Worm (Caenorhabditis elegans) whole organism, L3 larva: ENCODE measurements around the gene snt-5.

Experiments used
- R02D3.7 ChIP-seq: fragments of 150-350 bp; optimal IDR thresholded peaks from 2 replicates; lab custom pipeline; 2014; ENCODE audit warnings: missing biosample characterization, missing genetic modification characterization
- aly-2 ChIP-seq: fragments of 150-350 bp; optimal IDR thresholded peaks from 2 replicates; lab custom pipeline; 2014; ENCODE audit warnings: missing biosample characterization, missing genetic modification characterization
- ceh-28 ChIP-seq: fragments of 150-350 bp; optimal IDR thresholded peaks from 2 replicates; lab custom pipeline; 2014; ENCODE audit warnings: missing biosample characterization, missing genetic modification reagents, missing genetic modification characterization
- egl-5 ChIP-seq: fragments of 150-350 bp; optimal IDR thresholded peaks from 2 replicates; lab custom pipeline; 2017; ENCODE audit warnings: missing biosample characterization, missing genetic modification reagents, missing genetic modification characterization, inconsistent platforms
- elt-2 ChIP-seq: sonication (generic microtip); optimal IDR thresholded peaks from 2 replicates; lab custom pipeline; 2016; ENCODE audit warnings: missing genetic modification reagents, mild to moderate bottlenecking, missing genetic modification characterization, missing compliant biosample characterization
- elt-3 ChIP-seq, 3 experiments: fragments of 150-350 bp in 1 of 3; sonication (generic microtip) in 2 of 3; optimal IDR thresholded peaks; 2 replicates in 2 of 3; 4 replicates in 1 of 3; lab custom pipeline; 2014 to 2017; ENCODE audit warnings: missing biosample characterization in 3 of 3, missing genetic modification characterization in 3 of 3
- eor-1 ChIP-seq, 2 experiments: fragments of 150-350 bp; optimal IDR thresholded peaks; 2 replicates each; lab custom pipeline; 2014 to 2018; ENCODE audit warnings: missing biosample characterization in 2 of 2, missing genetic modification characterization in 2 of 2
- fkh-2 ChIP-seq: fragments of 150-350 bp; optimal IDR thresholded peaks from 2 replicates; lab custom pipeline; 2014; ENCODE audit warnings: missing biosample characterization, missing genetic modification reagents, missing genetic modification characterization
- hmg-11 ChIP-seq: sonication (generic microtip); optimal IDR thresholded peaks from 2 replicates; lab custom pipeline; 2016; ENCODE audit warnings: missing genetic modification characterization, missing compliant biosample characterization
- jun-1 ChIP-seq: fragments of 150-350 bp; optimal IDR thresholded peaks from 2 replicates; lab custom pipeline; 2014; ENCODE audit warnings: missing biosample characterization, missing genetic modification reagents, missing genetic modification characterization
- lin-15B ChIP-seq: fragments of 150-350 bp; optimal IDR thresholded peaks from 2 replicates; lab custom pipeline; 2014; ENCODE audit warnings: missing biosample characterization, missing genetic modification characterization
- lin-39 ChIP-seq: fragments of 150-350 bp; optimal IDR thresholded peaks from 2 replicates; lab custom pipeline; 2018; ENCODE audit warnings: missing biosample characterization, missing genetic modification reagents, missing genetic modification characterization
- lsy-12 ChIP-seq: sonication (generic microtip); optimal IDR thresholded peaks from 2 replicates; lab custom pipeline; 2016; ENCODE audit warnings: mild to moderate bottlenecking, missing genetic modification characterization, missing compliant biosample characterization
- mdl-1 ChIP-seq: fragments of 150-350 bp; optimal IDR thresholded peaks from 2 replicates; lab custom pipeline; 2014; ENCODE audit warnings: missing biosample characterization, missing genetic modification characterization
- mml-1 ChIP-seq: fragments of 150-350 bp; sonication (generic microtip); optimal IDR thresholded peaks from 3 replicates; lab custom pipeline; 2014; ENCODE audit warnings: missing biosample characterization, missing genetic modification characterization
- nfya-1 ChIP-seq: sonication (generic microtip); optimal IDR thresholded peaks from 2 replicates; lab custom pipeline; 2017; ENCODE audit warnings: missing genetic modification characterization, mild to moderate bottlenecking, missing compliant biosample characterization, antibody characterized with exemption, moderate library complexity; ENCODE audit not compliant: insufficient read depth
- nhr-237 ChIP-seq: fragments of 150-350 bp; optimal IDR thresholded peaks from 2 replicates; lab custom pipeline; 2014; ENCODE audit warnings: missing biosample characterization, missing genetic modification characterization
- nhr-25 ChIP-seq: sonication (generic microtip); optimal IDR thresholded peaks from 2 replicates; lab custom pipeline; 2017; ENCODE audit warnings: missing biosample characterization, missing genetic modification characterization
- nhr-28 ChIP-seq: fragments of 150-350 bp; optimal IDR thresholded peaks from 2 replicates; lab custom pipeline; 2014; ENCODE audit warnings: missing biosample characterization, missing genetic modification characterization
- nhr-67 ChIP-seq: fragments of 150-350 bp; optimal IDR thresholded peaks from 2 replicates; lab custom pipeline; 2014; ENCODE audit warnings: missing biosample characterization, missing genetic modification characterization
- nhr-77 ChIP-seq: fragments of 150-350 bp; optimal IDR thresholded peaks from 2 replicates; lab custom pipeline; 2014; ENCODE audit warnings: missing biosample characterization, missing genetic modification characterization
- pha-4 ChIP-seq: fragments of 150-350 bp; optimal IDR thresholded peaks from 2 replicates; lab custom pipeline; 2014; ENCODE audit warnings: missing biosample characterization, missing genetic modification reagents, missing genetic modification characterization
- pqm-1 ChIP-seq: fragments of 150-350 bp; optimal IDR thresholded peaks from 2 replicates; lab custom pipeline; 2017; ENCODE audit warnings: missing biosample characterization, missing genetic modification characterization, inconsistent platforms
- snpc-4 ChIP-seq: fragments of 150-350 bp; optimal IDR thresholded peaks from 2 replicates; lab custom pipeline; 2014; ENCODE audit warnings: missing biosample characterization, missing genetic modification characterization
- tbx-2 ChIP-seq: sonication (generic microtip); optimal IDR thresholded peaks from 2 replicates; lab custom pipeline; 2016; ENCODE audit warnings: mild to moderate bottlenecking, missing genetic modification characterization, missing compliant biosample characterization
- unc-39 ChIP-seq: sonication (generic microtip); optimal IDR thresholded peaks from 4 replicates; lab custom pipeline; 2017; ENCODE audit warnings: missing biosample characterization, missing genetic modification characterization
- ztf-4 ChIP-seq: fragments of 150-350 bp; optimal IDR thresholded peaks from 2 replicates; lab custom pipeline; 2014; ENCODE audit warnings: missing biosample characterization, missing genetic modification characterization

The snt-5 gene

DNA sequence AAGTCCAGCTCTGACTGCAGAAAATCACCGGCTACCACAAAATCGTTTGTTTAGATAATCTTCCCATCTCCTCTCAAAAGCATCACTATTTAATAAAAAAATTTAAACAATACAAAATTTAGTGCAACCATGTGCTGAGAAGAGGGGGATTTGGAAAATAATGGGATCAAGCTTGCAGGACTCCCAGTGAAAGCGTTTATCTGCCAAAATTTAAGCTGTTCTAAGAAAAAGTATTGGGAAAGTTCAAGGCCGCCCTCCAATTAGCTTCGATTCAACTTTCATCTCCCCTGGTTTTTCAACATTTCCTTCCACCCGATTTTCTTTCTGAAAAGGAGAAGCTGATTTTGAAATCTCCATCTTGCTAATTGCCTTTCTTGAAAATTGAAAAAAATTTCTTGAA lies 3.2 kb downstream of the snt-5 start:
- TF ChIP-seq elt-2 (tag; lab: Kevin White, UChicago) (no peak), nhr-77 (tag; lab: Kevin White, UChicago) (no peak), tbx-2 (tag; lab: Kevin White, UChicago) (no peak), mml-1 (tag; lab: Kevin White, UChicago) (no peak), lin-39 (no peak), pha-4 (tag; lab: Kevin White, UChicago) (no peak), lin-15B (tag; lab: Kevin White, UChicago) (no peak)

DNA sequence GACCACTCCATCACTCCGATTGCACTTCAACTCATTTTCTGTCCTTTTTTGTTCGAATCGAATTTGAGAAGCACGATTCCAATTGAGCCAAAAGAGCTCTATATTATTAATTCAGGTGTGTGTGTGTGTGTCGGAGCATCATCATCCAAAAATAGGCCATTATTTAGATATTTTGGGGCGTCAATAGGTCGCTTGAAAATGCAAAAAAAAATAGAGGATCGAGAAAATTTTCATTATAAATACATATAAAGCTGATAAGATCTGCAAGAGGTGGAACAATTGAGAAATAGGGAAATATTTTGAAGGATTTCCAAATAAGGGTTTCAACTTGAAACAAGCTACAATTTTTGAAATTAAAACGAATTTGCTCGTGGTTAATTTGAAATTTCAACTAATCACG lies 18.5 kb downstream of the snt-5 start, which contains the start of gene Y75B7AR.1:
TSS of gene Y75B7AR.1 (minus strand) at position 101 of the 400 bp plus-strand sequence.
- no peak for TF ChIP-seq ceh-28 (tag; lab: Kevin White, UChicago)
- no peak for TF ChIP-seq elt-2 (tag; lab: Kevin White, UChicago)
- no peak for TF ChIP-seq aly-2
- TF ChIP-seq egl-5 (tag; lab: Kevin White, UChicago): no peak
- TF ChIP-seq lsy-12 (tag; lab: Kevin White, UChicago): no peak
- TF ChIP-seq R02D3.7 (tag; lab: Kevin White, UChicago): no peak
- no peak for TF ChIP-seq ztf-4
- TF ChIP-seq pqm-1 (tag; lab: Kevin White, UChicago): no peak
- TF ChIP-seq nhr-237 (tag; lab: Kevin White, UChicago): no peak
- no peak for TF ChIP-seq hmg-11 (tag; lab: Kevin White, UChicago)
- no peak for TF ChIP-seq eor-1 (tag; optimal IDR thresholded peaks at IDR 0.05; lab: Kevin White, UChicago)
- no peak for TF ChIP-seq mml-1 (tag; lab: Kevin White, UChicago)

DNA sequence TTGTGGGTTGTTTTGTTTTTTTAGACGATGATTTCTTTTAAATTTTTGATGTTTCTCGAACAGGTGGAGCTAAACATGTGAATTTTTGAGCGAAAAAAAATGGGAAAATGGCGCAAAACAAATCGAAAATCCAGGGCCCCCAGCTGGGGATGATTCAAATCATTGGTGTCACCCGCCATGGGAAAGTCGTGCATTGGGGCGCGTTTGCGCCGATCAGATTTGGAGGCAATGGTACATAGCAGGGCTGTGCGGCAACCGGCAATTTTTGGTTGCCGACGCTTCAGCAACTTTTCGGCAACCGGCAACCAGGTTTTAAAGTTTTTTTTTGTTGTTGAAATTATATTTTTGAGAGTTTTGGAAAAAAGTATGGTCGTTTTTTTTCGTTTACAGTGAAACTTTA lies 20.9 kb downstream of the snt-5 start:
- TF ChIP-seq elt-3 (tag; optimal IDR thresholded peaks at IDR 0.05; lab: Kevin White, UChicago): no peak

- TF ChIP-seq jun-1 (tag; lab: Kevin White, UChicago) (no peak), pha-4 (tag; lab: Kevin White, UChicago) (peak; percentile 25), mdl-1 (tag; lab: Kevin White, UChicago) (no peak), pqm-1 (tag; lab: Kevin White, UChicago) (peak; percentile 35), fkh-2 (tag; lab: Kevin White, UChicago) (no peak), elt-2 (tag; lab: Kevin White, UChicago) (peak; percentile 83), snpc-4 (tag; lab: Kevin White, UChicago) (no peak)
- TF ChIP-seq, all 47 proteins: peak for 3
Measured at ce11 chrV:1389838-1390237, 21.5 kb downstream of the snt-5 start.

DNA sequence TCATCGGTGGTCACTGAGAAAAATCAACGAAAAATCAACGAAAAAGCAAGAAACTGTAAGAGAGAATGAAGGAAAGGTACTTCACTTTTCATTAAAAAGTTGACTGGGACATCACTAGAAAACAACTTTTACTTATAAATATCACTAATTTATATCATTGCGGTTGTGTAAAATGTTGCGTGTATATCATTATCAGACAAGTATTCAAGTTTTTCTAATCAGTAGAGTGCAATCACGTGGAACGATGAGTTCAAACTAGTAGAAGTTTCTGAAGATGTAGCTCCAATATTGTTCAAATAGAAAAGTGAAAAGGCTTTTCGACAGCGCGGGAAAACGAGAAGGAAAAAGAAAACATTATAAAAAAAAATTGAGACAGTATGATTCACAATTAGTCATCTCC lies 23.1 kb downstream of the snt-5 start:
- no peak for TF ChIP-seq jun-1 (tag; lab: Kevin White, UChicago)
- peak; percentile 62 for TF ChIP-seq elt-2 (tag; lab: Kevin White, UChicago)
- peak; percentile 51 for TF ChIP-seq pqm-1 (tag; lab: Kevin White, UChicago)

DNA sequence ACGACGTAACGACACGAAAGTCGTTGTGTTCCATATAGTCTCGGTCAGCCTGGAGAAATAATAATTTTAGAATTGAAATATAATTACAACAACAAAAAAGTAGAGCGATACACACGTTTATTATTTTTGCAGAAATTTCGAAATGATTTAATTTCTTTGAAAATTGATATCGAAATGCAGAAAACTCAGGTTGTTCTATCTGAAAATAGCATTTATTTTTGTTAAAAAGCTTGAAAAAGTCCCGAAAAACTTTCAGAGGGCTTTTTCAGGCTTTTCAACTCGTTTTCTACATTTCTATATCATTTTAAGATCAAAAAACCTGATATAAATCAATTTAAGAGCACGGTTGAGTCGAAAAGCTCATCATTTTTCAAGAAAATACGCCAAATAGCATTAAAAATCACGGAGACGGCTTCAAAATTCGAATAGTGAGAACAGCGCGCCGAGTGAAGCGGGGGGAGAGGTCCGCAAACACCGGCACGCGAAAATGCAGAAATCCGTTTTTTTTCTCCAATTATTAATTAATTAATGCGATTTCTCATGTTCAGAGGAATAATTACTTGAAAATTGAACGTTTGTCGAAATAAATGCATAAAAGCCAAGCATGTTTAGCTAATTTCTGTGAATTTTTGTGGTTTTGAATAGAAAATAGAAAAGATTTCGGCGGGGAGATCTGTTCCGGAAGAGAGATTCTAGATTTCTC lies 28.0 kb downstream of the snt-5 start, which contains the start of gene rga-4:
TSS of gene rga-4 (minus strand) at position 51 of the 703 bp plus-strand sequence.
- TF ChIP-seq nhr-28 (tag; lab: Kevin White, UChicago) (no peak), nfya-1 (tag; lab: Kevin White, UChicago) (peak; percentile 30), hmg-11 (tag; lab: Kevin White, UChicago) (peak; percentile 56), nhr-25 (tag; lab: Kevin White, UChicago) (no peak), lin-39 (peak; percentile 54)

ce11 chrV:1378010-1378409 lies 33.3 kb downstream of the snt-5 start:
- TF ChIP-seq nhr-67 (tag; lab: Kevin White, UChicago) (no peak), snpc-4 (tag; lab: Kevin White, UChicago) (no peak), unc-39 (tag; lab: Kevin White, UChicago) (no peak), jun-1 (tag; lab: Kevin White, UChicago) (no peak)
- TF ChIP-seq, all 47 proteins: peak for 0
